Worm (Caenorhabditis elegans): ENCODE measurements around the gene K03B8.14.
"Not testable (repeated sequence)": the region's sequence is repeated elsewhere in the genome, so short reads cannot be mapped to it uniquely, and the experiment has no call there.

K03B8.14 gene

DNA sequence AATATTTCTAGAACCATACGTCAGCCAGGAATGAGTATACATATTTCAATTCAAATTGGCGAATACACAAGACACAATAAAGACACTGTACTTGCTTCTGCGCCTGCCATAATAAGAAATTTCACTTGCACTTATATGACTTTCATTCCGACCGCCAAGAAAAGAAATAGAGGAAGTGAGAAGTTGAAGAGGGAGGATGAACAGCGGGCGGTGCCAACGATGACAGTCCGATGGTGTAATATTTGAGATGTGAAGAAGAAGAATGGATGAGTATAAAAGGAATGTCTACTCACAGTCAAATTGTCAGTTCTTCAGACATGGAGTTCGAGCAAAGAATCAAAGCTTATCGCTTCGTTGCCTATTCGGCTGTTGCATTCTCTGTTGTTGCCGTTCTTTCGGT, 5.2 kb upstream of the K03B8.14 start, which contains the start of gene col-154:
TSS of gene col-154 (plus strand) at position 301 of the 400 bp plus-strand sequence.
- TF ChIP-seq flt-1 (GFP tag; IDR thresholded peaks at IDR 0.05), result no peak
- TF ChIP-seq F13C5.2 (tag; optimal IDR thresholded peaks at IDR 0.05), result no peak
- TF ChIP-seq hmbx-1 (tag; optimal IDR thresholded peaks at IDR 0.05), result no peak

DNA sequence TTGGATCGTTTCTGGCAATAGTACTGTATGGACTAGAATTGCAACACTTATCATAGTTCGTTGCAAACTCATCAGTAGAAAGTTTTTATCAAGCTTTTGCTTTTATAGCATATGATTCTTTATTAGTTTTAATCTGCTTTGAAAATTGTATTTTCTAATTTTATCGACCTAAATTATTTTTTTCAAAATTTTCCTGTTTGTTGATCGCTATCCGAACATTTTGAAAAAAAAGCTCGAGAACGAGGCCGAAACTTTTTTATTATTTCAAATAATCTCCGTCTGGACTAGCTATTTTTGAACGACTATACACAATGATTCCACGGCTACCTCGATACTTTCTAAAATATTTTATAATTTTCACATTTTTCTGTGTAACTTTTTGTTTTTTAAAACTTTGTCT, 3.9 kb upstream of the K03B8.14 start, which contains the start of gene F55C10.4:
TSS of gene F55C10.4 (plus strand) at position 301 of the 400 bp plus-strand sequence.
- no peak for TF ChIP-seq sea-1 (GFP tag; conservative IDR thresholded peaks at IDR 0.05)
- no peak for TF ChIP-seq hmbx-1 (tag; optimal IDR thresholded peaks at IDR 0.05)
- TF ChIP-seq B0310.2 (tag; optimal IDR thresholded peaks at IDR 0.05), result no peak
- no peak for TF ChIP-seq hmg-4 (GFP tag; optimal IDR thresholded peaks at IDR 0.05)
- TF ChIP-seq F13C5.2 (tag; optimal IDR thresholded peaks at IDR 0.05), result no peak
- no peak for TF ChIP-seq tbx-11 (GFP tag; IDR thresholded peaks at IDR 0.05)
- no peak for TF ChIP-seq scrt-1 (GFP tag; IDR thresholded peaks at IDR 0.05)
- TF ChIP-seq pes-1 (GFP tag; IDR thresholded peaks at IDR 0.05), result no peak
- TF ChIP-seq ama-1 (optimal IDR thresholded peaks at IDR 0.05), result no peak
- TF ChIP-seq ets-7 (tag; optimal IDR thresholded peaks at IDR 0.05), result no peak

ce11 chrV:11389776-11390175, 527 bp upstream of the K03B8.14 start, which contains the start of gene col-155:
TSS of gene col-155 (minus strand) at chrV:11389876.
- no peak for TF ChIP-seq tbx-11 (GFP tag; IDR thresholded peaks at IDR 0.05)
- TF ChIP-seq pes-1 (GFP tag; IDR thresholded peaks at IDR 0.05), result no peak
- TF ChIP-seq tbx-37 (GFP tag; conservative IDR thresholded peaks at IDR 0.05), result no peak
- TF ChIP-seq B0310.2 (tag; optimal IDR thresholded peaks at IDR 0.05), result no peak
- no peak for TF ChIP-seq aly-1 (tag; optimal IDR thresholded peaks at IDR 0.05)
- TF ChIP-seq hmg-4 (GFP tag; optimal IDR thresholded peaks at IDR 0.05), result no peak
- TF ChIP-seq hnd-1 (tag; optimal IDR thresholded peaks at IDR 0.05), result no peak
- TF ChIP-seq ets-7 (tag; optimal IDR thresholded peaks at IDR 0.05), result no peak

DNA sequence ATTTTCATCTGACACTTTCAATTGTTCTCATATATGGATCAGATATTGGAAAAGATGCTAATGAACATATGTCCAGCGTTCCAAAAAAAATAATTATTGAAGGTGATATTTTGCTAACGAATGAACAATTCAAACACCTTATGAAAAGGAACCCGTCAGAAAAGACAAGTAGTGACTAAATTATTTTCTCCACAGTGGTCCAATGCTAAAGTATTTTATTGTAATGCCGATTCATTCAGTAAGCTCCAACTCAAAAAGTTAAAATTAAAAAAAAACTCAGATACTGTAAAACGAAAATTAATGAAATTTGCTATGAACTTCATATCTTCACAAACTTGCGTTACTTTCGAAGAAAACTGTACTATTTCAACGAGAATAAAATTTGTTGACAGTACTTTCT, 1.7 kb downstream of the K03B8.14 start, which contains the start of gene nas-16:
TSS of gene nas-16 (plus strand) at position 301 of the 400 bp plus-strand sequence.
- no peak for TF ChIP-seq ama-1 (optimal IDR thresholded peaks at IDR 0.05)
- no peak for TF ChIP-seq hmbx-1 (tag; optimal IDR thresholded peaks at IDR 0.05)
- no peak for TF ChIP-seq aly-1 (tag; optimal IDR thresholded peaks at IDR 0.05)
- no peak for TF ChIP-seq B0310.2 (tag; optimal IDR thresholded peaks at IDR 0.05)
- TF ChIP-seq F13C5.2 (tag; optimal IDR thresholded peaks at IDR 0.05), result no peak
- no peak for TF ChIP-seq hnd-1 (tag; optimal IDR thresholded peaks at IDR 0.05)
- no peak for TF ChIP-seq ceh-13 (GFP tag; optimal IDR thresholded peaks at IDR 0.05)
- TF ChIP-seq scrt-1 (GFP tag; IDR thresholded peaks at IDR 0.05), result no peak
- TF ChIP-seq flt-1 (GFP tag; IDR thresholded peaks at IDR 0.05), result no peak
- no peak for TF ChIP-seq tra-4 (tag; optimal IDR thresholded peaks at IDR 0.05)
- TF ChIP-seq hmg-4 (GFP tag; optimal IDR thresholded peaks at IDR 0.05), result no peak
- TF ChIP-seq tbx-11 (GFP tag; IDR thresholded peaks at IDR 0.05), result no peak
- TF ChIP-seq sea-1 (GFP tag; conservative IDR thresholded peaks at IDR 0.05), result no peak
- TF ChIP-seq tbx-37 (GFP tag; conservative IDR thresholded peaks at IDR 0.05), result no peak
- no peak for TF ChIP-seq pes-1 (GFP tag; IDR thresholded peaks at IDR 0.05)
- no peak for TF ChIP-seq ceh-36 (tag; optimal IDR thresholded peaks at IDR 0.05)

- TF ChIP-seq ets-7 (tag; optimal IDR thresholded peaks at IDR 0.05); hmg-4 (GFP tag; optimal IDR thresholded peaks at IDR 0.05); ceh-13 (GFP tag; optimal IDR thresholded peaks at IDR 0.05): not testable (repeated sequence)
Observed at ce11 chrV:11395024-11395423, 4.7 kb downstream of the K03B8.14 start, which contains the start of gene K03B8.4. TSS of gene K03B8.4 (minus strand) at chrV:11395124.

ce11 chrV:11396134-11396533, 5.8 kb downstream of the K03B8.14 start, which contains the start of gene nas-18:
TSS of gene nas-18 (plus strand) at chrV:11396434.
- TF ChIP-seq tbx-37 (GFP tag; conservative IDR thresholded peaks at IDR 0.05); aly-1 (tag; optimal IDR thresholded peaks at IDR 0.05); sea-1 (GFP tag; conservative IDR thresholded peaks at IDR 0.05): not testable (repeated sequence)

- TF ChIP-seq ceh-13 (GFP tag; optimal IDR thresholded peaks at IDR 0.05), result no peak
- no peak for TF ChIP-seq pes-1 (GFP tag; IDR thresholded peaks at IDR 0.05)
- TF ChIP-seq hnd-1 (tag; optimal IDR thresholded peaks at IDR 0.05), result no peak
- TF ChIP-seq scrt-1 (GFP tag; IDR thresholded peaks at IDR 0.05), result no peak
- TF ChIP-seq ama-1 (optimal IDR thresholded peaks at IDR 0.05), result no peak
- no peak for TF ChIP-seq aly-1 (tag; optimal IDR thresholded peaks at IDR 0.05)
- no peak for TF ChIP-seq hmbx-1 (tag; optimal IDR thresholded peaks at IDR 0.05)
- no peak for TF ChIP-seq ceh-36 (tag; optimal IDR thresholded peaks at IDR 0.05)
Observed at ce11 chrV:11398616-11399015, 8.3 kb downstream of the K03B8.14 start, which contains the start of gene nas-17. TSS of gene nas-17 (plus strand) at chrV:11398916.

DNA sequence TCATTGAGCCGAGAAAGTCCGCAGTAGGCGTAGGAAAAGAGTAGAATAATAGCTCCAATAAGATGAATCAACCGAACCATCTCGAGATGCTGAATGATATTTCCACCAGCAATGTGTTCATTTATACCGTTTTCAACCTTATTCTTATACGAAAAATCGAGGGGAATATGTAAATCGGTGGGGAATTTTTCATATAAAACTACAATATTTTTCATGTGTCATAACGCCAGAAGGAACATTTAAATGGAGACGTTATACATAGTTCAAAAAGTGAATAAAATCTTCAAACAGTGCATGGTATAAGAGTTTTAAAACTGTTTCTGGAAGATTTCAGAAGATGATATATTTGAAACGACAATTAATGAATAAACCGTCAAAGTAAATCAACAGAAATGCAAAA, 12.3 kb downstream of the K03B8.14 start, which contains the start of gene nas-19:
TSS of gene nas-19 (minus strand) at position 101 of the 400 bp plus-strand sequence.
- TF ChIP-seq ceh-36 (tag; optimal IDR thresholded peaks at IDR 0.05) (no peak), tbx-11 (GFP tag; IDR thresholded peaks at IDR 0.05) (no peak), F13C5.2 (tag; optimal IDR thresholded peaks at IDR 0.05) (no peak), tbx-37 (GFP tag; conservative IDR thresholded peaks at IDR 0.05) (no peak), aly-1 (tag; optimal IDR thresholded peaks at IDR 0.05) (no peak), pes-1 (GFP tag; IDR thresholded peaks at IDR 0.05) (no peak), sea-1 (GFP tag; conservative IDR thresholded peaks at IDR 0.05) (no peak)

DNA sequence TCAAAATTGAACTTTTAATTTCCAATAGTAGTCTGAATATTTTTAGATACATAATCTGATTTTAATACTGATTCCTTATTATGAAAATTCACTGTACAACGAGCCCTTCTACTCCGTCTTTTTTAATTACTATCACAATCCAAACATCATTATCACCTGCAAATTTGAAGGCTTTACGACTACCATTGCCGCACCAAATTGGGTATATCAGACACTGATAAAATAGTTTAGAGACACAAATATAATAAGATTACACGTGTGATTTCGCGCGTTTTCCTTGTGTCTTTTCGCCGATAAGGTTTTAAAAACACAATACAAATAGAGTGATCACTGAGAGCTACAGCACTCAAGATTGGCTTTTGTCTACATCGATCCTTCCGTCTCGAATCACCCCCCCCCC, 12.8 kb downstream of the K03B8.14 start:
- TF ChIP-seq B0310.2 (tag; optimal IDR thresholded peaks at IDR 0.05) (no peak), scrt-1 (GFP tag; IDR thresholded peaks at IDR 0.05) (no peak), flt-1 (GFP tag; IDR thresholded peaks at IDR 0.05) (no peak), tra-4 (tag; optimal IDR thresholded peaks at IDR 0.05) (no peak), tbx-11 (GFP tag; IDR thresholded peaks at IDR 0.05) (no peak), ama-1 (optimal IDR thresholded peaks at IDR 0.05) (no peak), sea-1 (GFP tag; conservative IDR thresholded peaks at IDR 0.05) (no peak)

Measured in whole organism, early embryonic.